Worm (Caenorhabditis elegans) whole organism, early embryonic: Measurements from ENCODE around the gene F21D5.6.

Experiments
- ama-1 ChIP-seq: fragments of 150-350 bp; optimal IDR thresholded peaks from 2 replicates; lab custom pipeline; 2014
- ceh-13 ChIP-seq: fragments of 200-800 bp; sonication (Bioruptor generic); optimal IDR thresholded peaks from 2 replicates; lab custom pipeline; 2018; ENCODE audit warnings: mild to moderate bottlenecking, missing genetic modification characterization, missing compliant biosample characterization
- tbx-37 ChIP-seq: fragments of 200-800 bp; sonication (Bioruptor generic); conservative IDR thresholded peaks from 2 replicates; pipeline ENCODE4 v1.3.6; 2022; ENCODE audit warnings: missing genetic modification reagents, missing genetic modification characterization, missing compliant biosample characterization

ce11 chrIV:8691486-8691885, 49.7 kb downstream of the F21D5.6 start, which contains the start of the genes hst-1 and ints-6:
- TF ChIP-seq ama-1 (lab: Kevin White, UChicago) = no peak
- TF ChIP-seq tbx-37 (GFP tag; lab: Robert Waterston, UW) = no peak
- no peak for TF ChIP-seq ceh-13 (GFP tag; lab: Kevin White, UChicago)
